Worm (Caenorhabditis elegans) whole organism, late embryonic: Measurements from ENCODE around the gene ska-3.

ENCODE experiments used
- ets-4 ChIP-seq: sonication (generic microtip); optimal IDR thresholded peaks from 2 replicates; lab custom pipeline; 2016; ENCODE audit warnings: missing genetic modification characterization, missing compliant biosample characterization
- eyg-1 ChIP-seq: sonication (generic microtip); optimal IDR thresholded peaks from 2 replicates; lab custom pipeline; 2016; ENCODE audit warnings: missing genotype, missing genetic modification characterization, missing compliant biosample characterization
- fkh-10 ChIP-seq: fragments of 150-350 bp; optimal IDR thresholded peaks from 2 replicates; lab custom pipeline; 2014; ENCODE audit warnings: missing biosample characterization, missing genetic modification reagents, missing genetic modification characterization
- fkh-6 ChIP-seq: sonication (generic microtip); optimal IDR thresholded peaks from 2 replicates; lab custom pipeline; 2016; ENCODE audit warnings: missing genetic modification characterization, missing compliant biosample characterization
- hlh-15 ChIP-seq: sonication (generic microtip); optimal IDR thresholded peaks from 2 replicates; lab custom pipeline; 2016; ENCODE audit warnings: missing genetic modification characterization, missing compliant biosample characterization
- lin-11 ChIP-seq: fragments of 200-800 bp; sonication (Bioruptor generic); optimal IDR thresholded peaks from 2 replicates; lab custom pipeline; 2018; ENCODE audit warnings: mild to moderate bottlenecking, missing genetic modification characterization, missing compliant biosample characterization
- nhr-11 ChIP-seq: fragments of 150-350 bp; optimal IDR thresholded peaks from 2 replicates; lab custom pipeline; 2014; ENCODE audit warnings: missing biosample characterization, missing genetic modification characterization
- pha-2 ChIP-seq: sonication (generic microtip); optimal IDR thresholded peaks from 2 replicates; lab custom pipeline; 2017; ENCODE audit warnings: mild to moderate bottlenecking, missing genetic modification characterization, missing compliant biosample characterization
- sox-4 ChIP-seq: sonication (generic microtip); optimal IDR thresholded peaks from 2 replicates; lab custom pipeline; 2017; ENCODE audit warnings: mild to moderate bottlenecking, missing genetic modification characterization, inconsistent platforms, missing compliant biosample characterization

- no peak for TF ChIP-seq nhr-11 (tag; lab: Kevin White, UChicago)
- no peak for TF ChIP-seq hlh-15 (tag; lab: Kevin White, UChicago)
- no peak for TF ChIP-seq sox-4 (tag; lab: Kevin White, UChicago)
- TF ChIP-seq eyg-1, result no peak
- TF ChIP-seq pha-2, result no peak
- no peak for TF ChIP-seq ets-4 (tag; lab: Kevin White, UChicago)
- TF ChIP-seq lin-11 (tag; lab: Kevin White, UChicago), result no peak
- TF ChIP-seq fkh-10, result no peak
- no peak for TF ChIP-seq fkh-6 (tag; lab: Kevin White, UChicago)
These were observed 38.9 kb downstream of the ska-3 start for ce11 chrIII:5639893-5640292.
